Fruit fly (Drosophila melanogaster): Measurements from ENCODE around the gene TwdlG.

The TwdlG gene

DNA sequence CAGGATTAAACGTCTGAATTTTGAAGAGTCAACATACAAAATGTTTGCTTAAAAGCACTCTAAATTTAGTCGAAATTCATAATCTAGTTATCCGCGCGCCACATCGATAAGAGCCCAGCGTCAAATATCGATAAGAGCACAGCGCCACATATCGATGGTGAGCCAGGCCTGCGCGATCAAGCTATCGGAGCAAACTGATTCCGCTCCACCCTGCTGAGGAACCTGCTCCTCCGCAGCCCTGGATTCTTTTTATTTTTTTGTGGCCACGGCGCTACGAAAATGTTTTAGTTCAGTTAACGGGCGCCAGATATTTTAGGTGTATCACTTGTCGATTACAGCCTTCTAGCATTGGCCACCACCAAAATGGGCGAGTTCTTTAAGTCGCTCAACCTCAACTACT, 30.4 kb downstream of the TwdlG start (continued):
- TF ChIP-seq sob (GFP tag; IDR thresholded peaks at IDR 0.05) (peak; percentile 74), slbo (GFP tag; IDR thresholded peaks at IDR 0.05) (peak; percentile 60), Tbp (GFP tag; optimal IDR thresholded peaks at IDR 0.05) (no peak), Hr51 (GFP tag; optimal IDR thresholded peaks at IDR 0.05) (peak in 1 of 2 experiments; percentile 44), CG10654 (GFP tag; optimal IDR thresholded peaks at IDR 0.05) (peak; percentile 8), sc (optimal IDR thresholded peaks at IDR 0.05) (no peak), sc (GFP tag; optimal IDR thresholded peaks at IDR 0.05) (no peak), p53 (GFP tag; optimal IDR thresholded peaks at IDR 0.05) (no peak), ci (GFP tag; IDR thresholded peaks at IDR 0.05) (peak; percentile 48; the same call in 2 of the 3 replicates), br (optimal IDR thresholded peaks at IDR 0.05) (no peak), cas (GFP tag; IDR thresholded peaks at IDR 0.05) (peak; percentile 25; the same call in 1 of the 2 replicates), corto (GFP tag; optimal IDR thresholded peaks at IDR 0.05) (no peak), CG11504 (tag; optimal IDR thresholded peaks at IDR 0.05) (no peak), kay (GFP tag; optimal IDR thresholded peaks at IDR 0.05) (no peak), Taf1 (GFP tag; IDR thresholded peaks at IDR 0.05) (no peak), YL-1 (GFP tag; optimal IDR thresholded peaks at IDR 0.05) (peak; percentile 87), Hr78 (GFP tag; optimal IDR thresholded peaks at IDR 0.05) (no peak), Xbp1 (GFP tag; optimal IDR thresholded peaks at IDR 0.05) (peak; percentile 55), pros (GFP tag; optimal IDR thresholded peaks at IDR 0.05) (no peak), peb (GFP tag; IDR thresholded peaks at IDR 0.05) (no peak), CG4854 (GFP tag; optimal IDR thresholded peaks at IDR 0.05) (no peak), CG6791 (GFP tag; IDR thresholded peaks at IDR 0.05; ENCODE audit: partially characterized antibody) (peak; percentile 99), ham (GFP tag; IDR thresholded peaks at IDR 0.05) (no peak), so (GFP tag; IDR thresholded peaks at IDR 0.05) (peak; percentile 48; the same call in 1 of the 3 replicates), mirr (GFP tag; optimal IDR thresholded peaks at IDR 0.05) (no peak), eyg (GFP tag; optimal IDR thresholded peaks at IDR 0.05) (no peak), amos (GFP tag; IDR thresholded peaks at IDR 0.05; ENCODE audit: partially characterized antibody) (peak; percentile 99), vvl (GFP tag; IDR thresholded peaks at IDR 0.05) (no peak; the same call in 1 of the 2 replicates), lilli (GFP tag; optimal IDR thresholded peaks at IDR 0.05) (peak; percentile 56), CG12942 (GFP tag; optimal IDR thresholded peaks at IDR 0.05) (peak; percentile 12), CG18599 (GFP tag; optimal IDR thresholded peaks at IDR 0.05) (no peak), ttk (GFP tag; IDR thresholded peaks at IDR 0.05) (no peak), CG15514 (GFP tag; optimal IDR thresholded peaks at IDR 0.05) (peak; percentile 100), lov (optimal IDR thresholded peaks at IDR 0.05) (no peak), lov (GFP tag; IDR thresholded peaks at IDR 0.05) (no peak), pho (GFP tag; optimal IDR thresholded peaks at IDR 0.05) (peak; percentile 0), Nf-YA (GFP tag; IDR thresholded peaks at IDR 0.05) (no peak), wor (GFP tag; IDR thresholded peaks at IDR 0.05) (no peak), Optix (GFP tag; IDR thresholded peaks at IDR 0.05) (no peak), tll (GFP tag; optimal IDR thresholded peaks at IDR 0.05) (no peak), wdn (GFP tag; IDR thresholded peaks at IDR 0.05) (no peak; the same call in 1 of the 2 replicates), Doc2 (GFP tag; IDR thresholded peaks at IDR 0.05) (no peak), CG7357 (GFP tag; IDR thresholded peaks at IDR 0.05) (no peak), CG11247 (GFP tag; IDR thresholded peaks at IDR 0.05) (peak; percentile 41; the same call in 1 of the 2 replicates), CG6813 (GFP tag; optimal IDR thresholded peaks at IDR 0.05) (no peak), gfzf (GFP tag; optimal IDR thresholded peaks at IDR 0.05) (peak; percentile 31), cwo (GFP tag; optimal IDR thresholded peaks at IDR 0.05) (no peak), ro (GFP tag; IDR thresholded peaks at IDR 0.05) (no peak), btn (GFP tag; optimal IDR thresholded peaks at IDR 0.05) (no peak), en (GFP tag; optimal IDR thresholded peaks at IDR 0.05) (no peak), CG2678 (tag; optimal IDR thresholded peaks at IDR 0.05) (no peak), CG10959 (GFP tag; IDR thresholded peaks at IDR 0.05) (no peak)

Measured in whole organism, embryonic.